Worm (Caenorhabditis elegans) whole organism, L4 larva: ENCODE measurements around the gene daf-14.

Experiments
- F10B5.3 ChIP-seq: sonication (generic microtip); optimal IDR thresholded peaks from 2 replicates; lab custom pipeline; 2016; ENCODE audit warnings: mild to moderate bottlenecking, missing genetic modification characterization, missing compliant biosample characterization
- F37D6.2 ChIP-seq: sonication (generic microtip); optimal IDR thresholded peaks from 2 replicates; lab custom pipeline; 2016; ENCODE audit warnings: mild to moderate bottlenecking, missing genetic modification characterization, missing compliant biosample characterization
- F44E2.7 ChIP-seq: fragments of 200-800 bp; sonication (Bioruptor generic); IDR thresholded peaks from 2 replicates; pipeline ENCODE4 v2.1.2; 2022; ENCODE audit warnings: missing genetic modification characterization, missing compliant biosample characterization
- F49E8.2 ChIP-seq: sonication (generic microtip); optimal IDR thresholded peaks from 2 replicates; lab custom pipeline; 2016; ENCODE audit warnings: missing compliant biosample characterization, mild to moderate bottlenecking, missing genetic modification characterization, borderline replicate concordance
- R02D3.7 ChIP-seq: fragments of 150-350 bp; sonication (generic microtip); optimal IDR thresholded peaks from 3 replicates; lab custom pipeline; 2014; ENCODE audit warnings: missing biosample characterization, missing genetic modification characterization
- T20F7.1 ChIP-seq: fragments of 200-800 bp; sonication (Bioruptor generic); optimal IDR thresholded peaks from 2 replicates; lab custom pipeline; 2018; ENCODE audit warnings: mild to moderate bottlenecking, missing genetic modification characterization, missing compliant biosample characterization
- T26A8.4 ChIP-seq: fragments of 200-800 bp; sonication (Bioruptor generic); IDR thresholded peaks from 2 replicates; pipeline ENCODE4 v1.3.6; 2022; ENCODE audit warnings: missing genetic modification characterization, missing compliant biosample characterization
- Y105C5A.15 ChIP-seq: fragments of 200-800 bp; sonication (Bioruptor generic); IDR thresholded peaks from 2 replicates; pipeline ENCODE4 v1.3.6; 2022; ENCODE audit warnings: missing genetic modification characterization, missing compliant biosample characterization
- Y5F2A.4 ChIP-seq: fragments of 200-800 bp; sonication (Bioruptor generic); optimal IDR thresholded peaks from 2 replicates; lab custom pipeline; 2018; ENCODE audit warnings: mild to moderate bottlenecking, missing genetic modification characterization, missing compliant biosample characterization
- ZK337.2 ChIP-seq: fragments of 200-800 bp; sonication (Bioruptor generic); IDR thresholded peaks from 2 replicates; pipeline ENCODE4 v1.3.6; 2022; ENCODE audit warnings: missing genetic modification reagents, missing genetic modification characterization, missing compliant biosample characterization
- aha-1 ChIP-seq: fragments of 150-350 bp; peaks from one replicate; lab custom pipeline; 2014; ENCODE audit warnings: missing biosample characterization, missing genetic modification characterization
- ceh-44 ChIP-seq: fragments of 200-800 bp; sonication (Bioruptor generic); IDR thresholded peaks from 2 replicates; pipeline ENCODE4 v1.3.6; 2022; ENCODE audit warnings: missing genetic modification reagents, missing genetic modification characterization, missing compliant biosample characterization
- cey-2 ChIP-seq: sonication (generic microtip); optimal IDR thresholded peaks from 3 replicates; lab custom pipeline; 2017; ENCODE audit warnings: missing genetic modification characterization, mild to moderate bottlenecking, missing compliant biosample characterization, antibody characterized with exemption, borderline replicate concordance; ENCODE audit not compliant: insufficient read depth
- ctbp-1 ChIP-seq: fragments of 200-800 bp; sonication (Bioruptor generic); IDR thresholded peaks from 2 replicates; pipeline ENCODE4 v1.3.6; 2022; ENCODE audit warnings: missing genetic modification reagents, missing genetic modification characterization, missing compliant biosample characterization
- daf-16 ChIP-seq, 3 experiments: sonication (generic microtip); optimal IDR thresholded peaks; 2 replicates each; lab custom pipeline; 2016 to 2017; ENCODE audit warnings: missing genetic modification characterization in 3 of 3, missing genetic modification reagents in 3 of 3, mild to moderate bottlenecking in 2 of 3, missing compliant biosample characterization in 2 of 3, missing biosample characterization in 1 of 3, moderate library complexity in 1 of 3
- dmd-6 ChIP-seq: fragments of 200-800 bp; sonication (Bioruptor generic); IDR thresholded peaks from 2 replicates; pipeline ENCODE4 v1.3.6; 2022; ENCODE audit warnings: missing genetic modification reagents, missing genetic modification characterization, missing compliant biosample characterization
- dmd-9 ChIP-seq: fragments of 200-800 bp; sonication (Bioruptor generic); IDR thresholded peaks from 2 replicates; pipeline ENCODE4 v1.3.6; 2022; ENCODE audit warnings: missing genetic modification reagents, missing genetic modification characterization, missing compliant biosample characterization
- egl-27 ChIP-seq: sonication (generic microtip); optimal IDR thresholded peaks from 3 replicates; lab custom pipeline; 2017; ENCODE audit warnings: missing biosample characterization, missing genetic modification reagents, missing genetic modification characterization
- egl-43 ChIP-seq: fragments of 200-800 bp; sonication (Bioruptor generic); IDR thresholded peaks from 2 replicates; pipeline ENCODE4 v1.3.6; 2022; ENCODE audit warnings: missing genetic modification reagents, missing genetic modification characterization, missing compliant biosample characterization
- fkh-10 ChIP-seq: fragments of 150-350 bp; optimal IDR thresholded peaks from 2 replicates; lab custom pipeline; 2014; ENCODE audit warnings: missing biosample characterization, missing genetic modification reagents, missing genetic modification characterization
- hif-1 ChIP-seq, 2 experiments: sonication (generic microtip); optimal IDR thresholded peaks; 2 replicates each; lab custom pipeline; 2016 to 2017; ENCODE audit warnings: missing compliant biosample characterization in 2 of 2, missing genetic modification characterization in 2 of 2, missing genetic modification reagents in 2 of 2, missing genotype in 2 of 2, mild to moderate bottlenecking in 1 of 2
- hmg-1.1 ChIP-seq: fragments of 200-800 bp; sonication (Bioruptor generic); IDR thresholded peaks from 2 replicates; pipeline ENCODE4 v1.3.6; 2022; ENCODE audit warnings: missing genetic modification reagents, missing genetic modification characterization, missing compliant biosample characterization
- jun-1 ChIP-seq: fragments of 150-350 bp; optimal IDR thresholded peaks from 2 replicates; lab custom pipeline; 2014; ENCODE audit warnings: missing biosample characterization, missing genetic modification reagents, missing genetic modification characterization
- lim-7 ChIP-seq: fragments of 200-800 bp; sonication (Bioruptor generic); IDR thresholded peaks from 2 replicates; pipeline ENCODE4 v1.3.6; 2022; ENCODE audit warnings: missing genetic modification characterization, missing compliant biosample characterization
- lin-1 ChIP-seq: fragments of 200-800 bp; sonication (Bioruptor generic); IDR thresholded peaks from 2 replicates; pipeline ENCODE4 v1.3.6; 2022; ENCODE audit warnings: missing genetic modification reagents, missing genetic modification characterization, missing compliant biosample characterization
- lin-38 ChIP-seq: fragments of 200-800 bp; sonication (Bioruptor generic); IDR thresholded peaks from 2 replicates; pipeline ENCODE4 v1.3.6; 2022; ENCODE audit warnings: missing genetic modification reagents, missing genetic modification characterization, missing compliant biosample characterization
- lin-39 ChIP-seq: fragments of 150-350 bp; optimal IDR thresholded peaks from 2 replicates; lab custom pipeline; 2014; ENCODE audit warnings: missing biosample characterization, missing genetic modification reagents, missing genetic modification characterization
- mes-2 ChIP-seq: sonication (generic microtip); optimal IDR thresholded peaks from 2 replicates; lab custom pipeline; 2016; ENCODE audit warnings: missing genotype, mild to moderate bottlenecking, missing genetic modification characterization, missing compliant biosample characterization; ENCODE audit not compliant: poor library complexity, severe bottlenecking
- mxl-2 ChIP-seq: fragments of 200-800 bp; sonication (Bioruptor generic); conservative IDR thresholded peaks from 2 replicates; pipeline ENCODE4 v1.3.6; 2022; ENCODE audit warnings: missing genetic modification reagents, missing genetic modification characterization, missing compliant biosample characterization
- nhr-102 ChIP-seq: sonication (generic microtip); optimal IDR thresholded peaks from 2 replicates; lab custom pipeline; 2016; ENCODE audit warnings: mild to moderate bottlenecking, missing genetic modification characterization, moderate library complexity, missing compliant biosample characterization
- nhr-28 ChIP-seq: fragments of 150-350 bp; optimal IDR thresholded peaks from 2 replicates; lab custom pipeline; 2014; ENCODE audit warnings: missing biosample characterization, missing genetic modification characterization
- nhr-41 ChIP-seq: fragments of 200-800 bp; sonication (Bioruptor generic); IDR thresholded peaks from 2 replicates; pipeline ENCODE4 v1.3.6; 2022; ENCODE audit warnings: missing genetic modification reagents, missing genetic modification characterization, missing compliant biosample characterization
- nhr-6 ChIP-seq: fragments of 150-350 bp; optimal IDR thresholded peaks from 2 replicates; lab custom pipeline; 2014; ENCODE audit warnings: missing biosample characterization, missing genetic modification characterization
- pha-4 ChIP-seq, 2 experiments: fragments of 150-350 bp in 1 of 2; fragments of 200-800 bp in 1 of 2; sonication (Bioruptor generic) in 1 of 2; IDR thresholded peaks in 1 of 2; optimal IDR thresholded peaks in 1 of 2; 2 replicates each; pipeline versions ENCODE4 v1.3.6 to Lab custom; 2014 to 2022; ENCODE audit warnings: missing genetic modification characterization in 2 of 2, missing genetic modification reagents in 2 of 2, missing biosample characterization in 1 of 2, missing compliant biosample characterization in 1 of 2
- php-3 ChIP-seq: fragments of 200-800 bp; sonication (Bioruptor generic); IDR thresholded peaks from 2 replicates; pipeline ENCODE4 v1.3.6; 2022; ENCODE audit warnings: missing genetic modification reagents, missing genetic modification characterization, missing compliant biosample characterization
- sdz-12 ChIP-seq: fragments of 200-800 bp; sonication (Bioruptor generic); optimal IDR thresholded peaks from 2 replicates; lab custom pipeline; 2018; ENCODE audit warnings: mild to moderate bottlenecking, missing genetic modification characterization, missing compliant biosample characterization
- snpc-4 ChIP-seq: fragments of 150-350 bp; optimal IDR thresholded peaks from 2 replicates; lab custom pipeline; 2014; ENCODE audit warnings: missing biosample characterization, missing genetic modification characterization
- spr-3 ChIP-seq: fragments of 200-800 bp; sonication (Bioruptor generic); optimal IDR thresholded peaks from 2 replicates; lab custom pipeline; 2018; ENCODE audit warnings: mild to moderate bottlenecking, missing genetic modification characterization, missing compliant biosample characterization
- tra-1 ChIP-seq: fragments of 200-800 bp; sonication (Bioruptor generic); IDR thresholded peaks from 2 replicates; pipeline ENCODE4 v1.3.6; 2022; ENCODE audit warnings: missing genetic modification reagents, missing genetic modification characterization, missing compliant biosample characterization
- unc-130 ChIP-seq: sonication (generic microtip); optimal IDR thresholded peaks from 2 replicates; lab custom pipeline; 2016; ENCODE audit warnings: missing genetic modification reagents, missing genetic modification characterization, missing compliant biosample characterization
- unc-39 ChIP-seq: sonication (generic microtip); optimal IDR thresholded peaks from 2 replicates; lab custom pipeline; 2017; ENCODE audit warnings: missing biosample characterization, missing genetic modification characterization
- zag-1 ChIP-seq: fragments of 150-350 bp; optimal IDR thresholded peaks from 2 replicates; lab custom pipeline; 2014; ENCODE audit warnings: missing biosample characterization, missing genetic modification characterization
- zip-2 ChIP-seq: fragments of 150-350 bp; optimal IDR thresholded peaks from 2 replicates; lab custom pipeline; 2014; ENCODE audit warnings: missing biosample characterization, missing genetic modification characterization
- ztf-11 ChIP-seq: fragments of 150-350 bp; optimal IDR thresholded peaks from 2 replicates; lab custom pipeline; 2014; ENCODE audit warnings: missing biosample characterization, missing genetic modification characterization

daf-14 gene

ce11 chrIV:10245666-10246210, 4.7 kb upstream of the daf-14 start, which contains the start of gene F01G10.10 (continued):
- TF ChIP-seq mes-2 (tag; lab: Kevin White, UChicago) (peak; percentile 33), egl-27 (tag; lab: Kevin White, UChicago) (no peak), unc-39 (no peak), php-3 (GFP tag; lab: Robert Waterston, UW) (no peak), Y105C5A.15 (GFP tag; lab: Robert Waterston, UW) (no peak), unc-130 (no peak), T20F7.1 (GFP tag; lab: Kevin White, UChicago) (peak; percentile 40), lin-1 (no peak), Y5F2A.4 (no peak)

- TF ChIP-seq F37D6.2 (tag; lab: Kevin White, UChicago) (no peak), nhr-28 (tag; lab: Kevin White, UChicago) (peak; percentile 27), mxl-2 (no peak), snpc-4 (tag; lab: Kevin White, UChicago) (no peak), daf-16 (GFP tag; optimal IDR thresholded peaks at IDR 0.05; lab: Kevin White, UChicago) (no peak), daf-16 (tag; optimal IDR thresholded peaks at IDR 0.05; lab: Kevin White, UChicago) (peak; percentile 33)
Observed at ce11 chrIV:10251261-10251660, 834 bp downstream of the daf-14 start.

ce11 chrIV:10251764-10252163, 1.3 kb downstream of the daf-14 start:
- TF ChIP-seq dmd-9 (GFP tag; lab: Robert Waterston, UW), result no peak
- TF ChIP-seq lim-7 (GFP tag; lab: Robert Waterston, UW), result no peak
- TF ChIP-seq ZK337.2, result no peak
- TF ChIP-seq aha-1, result peak; percentile 6
- TF ChIP-seq zag-1 (tag; lab: Kevin White, UChicago), result no peak
- no peak for TF ChIP-seq F44E2.7
- no peak for TF ChIP-seq tra-1 (GFP tag; lab: Robert Waterston, UW)

- no peak for TF ChIP-seq F49E8.2 (tag; lab: Kevin White, UChicago)
- TF ChIP-seq daf-16 (GFP tag; optimal IDR thresholded peaks at IDR 0.05; lab: Kevin White, UChicago), result peak; percentile 48 to 65
- peak; percentile 67 for TF ChIP-seq daf-16 (tag; optimal IDR thresholded peaks at IDR 0.05; lab: Kevin White, UChicago)
- peak; percentile 91 for TF ChIP-seq hmg-1.1 (GFP tag; lab: Robert Waterston, UW)
- no peak for TF ChIP-seq lin-39
- TF ChIP-seq dmd-6 (GFP tag; lab: Robert Waterston, UW), result peak; percentile 96
- TF ChIP-seq pha-4 (GFP tag; IDR thresholded peaks at IDR 0.05; lab: Robert Waterston, UW), result peak; percentile 88
- TF ChIP-seq pha-4 (tag; optimal IDR thresholded peaks at IDR 0.05; lab: Kevin White, UChicago), result peak; percentile 66
- no peak for TF ChIP-seq ZK337.2
- TF ChIP-seq zip-2 (tag; lab: Kevin White, UChicago), result no peak
- TF ChIP-seq spr-3, result no peak
- TF ChIP-seq fkh-10, result peak; percentile 93
- TF ChIP-seq F10B5.3 (tag; lab: Kevin White, UChicago), result no peak
- TF ChIP-seq egl-43, result no peak; the same call in none of the 2 replicates
- peak; percentile 91 for TF ChIP-seq ctbp-1
- TF ChIP-seq php-3 (GFP tag; lab: Robert Waterston, UW), result peak; percentile 45; the same call in 1 of the 2 replicates
- TF ChIP-seq lin-38 (GFP tag; lab: Robert Waterston, UW), result peak; percentile 56
- peak; percentile 43; the same call in 1 of the 2 replicates for TF ChIP-seq T26A8.4 (GFP tag; lab: Robert Waterston, UW)
- no peak for TF ChIP-seq snpc-4 (tag; lab: Kevin White, UChicago)
- TF ChIP-seq R02D3.7 (tag; lab: Kevin White, UChicago), result no peak
- no peak for TF ChIP-seq nhr-41
- TF ChIP-seq jun-1 (tag; lab: Kevin White, UChicago), result peak; percentile 80
- TF ChIP-seq ceh-44 (GFP tag; lab: Robert Waterston, UW), result no peak
- TF ChIP-seq ztf-11 (tag; lab: Kevin White, UChicago), result no peak
- TF ChIP-seq nhr-6 (tag; lab: Kevin White, UChicago), result peak; percentile 67
- TF ChIP-seq cey-2 (tag; lab: Kevin White, UChicago), result peak; percentile 52
- peak; percentile 79 for TF ChIP-seq lin-1
- TF ChIP-seq mxl-2, result peak; percentile 72
- no peak for TF ChIP-seq sdz-12 (GFP tag; lab: Kevin White, UChicago)
- TF ChIP-seq hif-1 (tag; optimal IDR thresholded peaks at IDR 0.05; lab: Kevin White, UChicago), result peak; percentile 33 to 83
- TF ChIP-seq nhr-102, result peak; percentile 76
Observed at ce11 chrIV:10252350-10252792, 1.9 kb downstream of the daf-14 start.
